Worm (Caenorhabditis elegans) whole organism, L1 larva: ENCODE results near the gene Y75B8A.10.
A peak's percentile ranks its signal among the peaks of the same experiment; 100 is the strongest.

ENCODE experiments used
- aha-1 ChIP-seq: fragments of 150-350 bp; optimal IDR thresholded peaks from 2 replicates; lab custom pipeline; 2014; ENCODE audit warnings: missing biosample characterization, missing genetic modification characterization
- alr-1 ChIP-seq: fragments of 200-800 bp; sonication (Bioruptor generic); optimal IDR thresholded peaks from 2 replicates; lab custom pipeline; 2018; ENCODE audit warnings: borderline replicate concordance, mild to moderate bottlenecking, missing genetic modification characterization, missing compliant biosample characterization
- blmp-1 ChIP-seq: fragments of 150-350 bp; optimal IDR thresholded peaks from 2 replicates; lab custom pipeline; 2014; ENCODE audit warnings: missing biosample characterization, missing genetic modification characterization
- ceh-8 ChIP-seq: fragments of 200-800 bp; sonication (Bioruptor generic); optimal IDR thresholded peaks from 2 replicates; lab custom pipeline; 2018; ENCODE audit warnings: mild to moderate bottlenecking, missing genetic modification characterization, moderate library complexity, missing compliant biosample characterization
- ceh-82 ChIP-seq, 3 experiments: fragments of 150-350 bp in 1 of 3; sonication (generic microtip) in 2 of 3; optimal IDR thresholded peaks; 2 replicates each; lab custom pipeline; 2014 to 2017; ENCODE audit warnings: missing biosample characterization in 3 of 3, missing genetic modification characterization in 3 of 3
- dsc-1 ChIP-seq: sonication (generic microtip); optimal IDR thresholded peaks from 2 replicates; lab custom pipeline; 2016; ENCODE audit warnings: mild to moderate bottlenecking, missing genetic modification characterization, missing compliant biosample characterization
- efl-1 ChIP-seq, 4 experiments: fragments of 150-350 bp; optimal IDR thresholded peaks in 3 of 4; peaks in 1 of 4; 1 replicate in 1 of 4; 2 replicates in 3 of 4; lab custom pipeline; 2014; ENCODE audit warnings: missing biosample characterization in 2 of 4, missing genetic modification characterization in 2 of 4, missing genetic modification reagents in 2 of 4
- egl-13 ChIP-seq: sonication (generic microtip); optimal IDR thresholded peaks from 2 replicates; lab custom pipeline; 2016; ENCODE audit warnings: missing genotype, missing genetic modification reagents, missing genetic modification characterization, missing compliant biosample characterization
- elt-2 ChIP-seq: sonication (generic microtip); optimal IDR thresholded peaks from 2 replicates; lab custom pipeline; 2016; ENCODE audit warnings: missing genetic modification characterization, mild to moderate bottlenecking, inconsistent platforms, missing compliant biosample characterization, missing genetic modification reagents
- elt-3 ChIP-seq, 6 experiments: fragments of 150-350 bp in 1 of 6; sonication (generic microtip); optimal IDR thresholded peaks; 2 replicates each; lab custom pipeline; 2017 to 2018; ENCODE audit warnings: missing biosample characterization in 6 of 6, missing genetic modification characterization in 6 of 6, inconsistent platforms in 1 of 6
- fkh-10 ChIP-seq: sonication (generic microtip); optimal IDR thresholded peaks from 2 replicates; lab custom pipeline; 2017; ENCODE audit warnings: missing biosample characterization, missing genetic modification reagents, missing genetic modification characterization
- fos-1 ChIP-seq: fragments of 150-350 bp; optimal IDR thresholded peaks from 2 replicates; lab custom pipeline; 2014; ENCODE audit warnings: missing biosample characterization, missing genetic modification characterization
- grh-1 ChIP-seq: fragments of 200-800 bp; sonication (Bioruptor generic); IDR thresholded peaks from 2 replicates; pipeline ENCODE4 v1.3.6; 2022; ENCODE audit warnings: missing genetic modification reagents, missing genetic modification characterization, missing compliant biosample characterization
- isw-1 ChIP-seq: fragments of 200-800 bp; sonication (Bioruptor generic); IDR thresholded peaks from 2 replicates; pipeline ENCODE4 v1.3.6; 2022; ENCODE audit warnings: missing genetic modification characterization, missing compliant biosample characterization
- lin-14 ChIP-seq: fragments of 200-800 bp; sonication (Bioruptor generic); optimal IDR thresholded peaks from 2 replicates; lab custom pipeline; 2018; ENCODE audit warnings: mild to moderate bottlenecking, missing genetic modification characterization, moderate library complexity, missing compliant biosample characterization
- lin-35 ChIP-seq, 2 experiments: fragments of 150-350 bp; optimal IDR thresholded peaks; 2 replicates each; lab custom pipeline; 2014; ENCODE audit warnings: missing biosample characterization in 2 of 2, missing genetic modification characterization in 2 of 2, missing genetic modification reagents in 2 of 2
- lsy-2 ChIP-seq, 2 experiments: fragments of 150-350 bp; optimal IDR thresholded peaks; 2 replicates each; lab custom pipeline; 2014; ENCODE audit warnings: missing biosample characterization in 2 of 2, missing genetic modification characterization in 2 of 2
- mab-9 ChIP-seq: fragments of 200-800 bp; sonication (Bioruptor generic); IDR thresholded peaks from 2 replicates; pipeline ENCODE4 v1.3.6; 2022; ENCODE audit warnings: missing genetic modification reagents, missing genetic modification characterization, missing compliant biosample characterization
- mep-1 ChIP-seq: fragments of 150-350 bp; optimal IDR thresholded peaks from 2 replicates; lab custom pipeline; 2014; ENCODE audit warnings: missing biosample characterization, missing genetic modification characterization
- nhr-12 ChIP-seq: sonication (generic microtip); optimal IDR thresholded peaks from 2 replicates; lab custom pipeline; 2017; ENCODE audit warnings: missing biosample characterization, missing genetic modification characterization
- nhr-71 ChIP-seq: sonication (generic microtip); optimal IDR thresholded peaks from 2 replicates; lab custom pipeline; 2016; ENCODE audit warnings: mild to moderate bottlenecking, missing genetic modification characterization, moderate library complexity, missing compliant biosample characterization
- nhr-76 ChIP-seq: sonication (generic microtip); optimal IDR thresholded peaks from 2 replicates; lab custom pipeline; 2017; ENCODE audit warnings: missing biosample characterization, missing genetic modification characterization
- nhr-85 ChIP-seq: sonication (generic microtip); peaks from one replicate; lab custom pipeline; 2016; ENCODE audit warnings: missing genetic modification characterization, inconsistent platforms, missing compliant biosample characterization
- sptf-1 ChIP-seq: fragments of 150-350 bp; optimal IDR thresholded peaks from 2 replicates; lab custom pipeline; 2014; ENCODE audit warnings: missing biosample characterization, missing genetic modification characterization
- tbx-2 ChIP-seq: sonication (generic microtip); optimal IDR thresholded peaks from 2 replicates; lab custom pipeline; 2016; ENCODE audit warnings: missing genetic modification characterization, missing compliant biosample characterization
- unc-62 ChIP-seq: fragments of 150-350 bp; optimal IDR thresholded peaks from 2 replicates; lab custom pipeline; 2014; ENCODE audit warnings: missing biosample characterization, missing genetic modification reagents, missing genetic modification characterization

Y75B8A.10 gene

DNA sequence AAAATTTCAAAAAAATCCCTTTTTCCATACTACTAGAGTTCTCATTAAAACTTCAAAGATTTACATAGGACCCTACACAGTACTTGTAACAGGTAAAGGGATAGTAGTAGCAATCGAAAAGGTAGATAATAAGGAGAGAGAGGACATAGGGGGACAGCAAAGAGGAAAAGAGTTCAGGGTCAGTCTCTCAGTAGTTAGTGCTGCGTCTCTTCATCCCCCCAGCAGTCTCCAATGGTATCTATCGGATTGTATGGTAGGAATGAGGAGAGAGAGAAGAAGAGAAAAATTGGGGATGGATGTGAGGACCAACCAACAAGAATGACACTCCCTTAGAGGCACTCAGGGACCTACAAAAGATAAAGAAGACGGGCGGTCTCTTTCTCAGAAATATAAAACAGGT lies 43.3 kb downstream of the Y75B8A.10 start (continued):
- TF ChIP-seq lin-14 (GFP tag; lab: Kevin White, UChicago) (peak; percentile 47), alr-1 (no peak), unc-62 (GFP tag; lab: Kevin White, UChicago) (no peak), mep-1 (tag; lab: Kevin White, UChicago) (peak; percentile 42), aha-1 (no peak), fkh-10 (no peak), mab-9 (no peak), ceh-82 (tag; optimal IDR thresholded peaks at IDR 0.05; lab: Kevin White, UChicago) (no peak)

DNA sequence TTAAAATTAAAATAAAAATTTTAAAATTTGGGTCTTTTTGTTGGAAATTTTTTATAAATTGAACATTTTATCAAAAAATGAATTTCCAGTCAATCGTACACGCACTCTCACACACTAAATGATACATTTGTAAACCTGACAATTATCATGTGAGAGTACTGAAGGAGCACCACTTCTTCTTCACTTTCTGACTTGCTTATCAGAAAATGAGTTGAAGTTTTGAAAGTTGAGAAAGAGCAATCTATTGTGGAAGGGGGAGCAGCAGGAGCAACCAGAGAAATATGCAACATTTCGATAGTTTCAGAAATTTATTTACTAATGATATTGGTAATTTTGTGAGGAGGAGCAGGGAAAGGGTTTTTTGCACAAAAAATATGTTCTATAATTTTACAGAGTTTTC lies 44.6 kb downstream of the Y75B8A.10 start:
- TF ChIP-seq ceh-8 (GFP tag; lab: Kevin White, UChicago) (no peak), lin-35 (GFP tag; optimal IDR thresholded peaks at IDR 0.05; lab: Kevin White, UChicago) (peak in 1 of 2 experiments; percentile 18), nhr-85 (tag; lab: Kevin White, UChicago) (peak; percentile 52), elt-2 (tag; lab: Kevin White, UChicago) (peak; percentile 25)
- TF ChIP-seq, all 84 proteins: peak for 3

DNA sequence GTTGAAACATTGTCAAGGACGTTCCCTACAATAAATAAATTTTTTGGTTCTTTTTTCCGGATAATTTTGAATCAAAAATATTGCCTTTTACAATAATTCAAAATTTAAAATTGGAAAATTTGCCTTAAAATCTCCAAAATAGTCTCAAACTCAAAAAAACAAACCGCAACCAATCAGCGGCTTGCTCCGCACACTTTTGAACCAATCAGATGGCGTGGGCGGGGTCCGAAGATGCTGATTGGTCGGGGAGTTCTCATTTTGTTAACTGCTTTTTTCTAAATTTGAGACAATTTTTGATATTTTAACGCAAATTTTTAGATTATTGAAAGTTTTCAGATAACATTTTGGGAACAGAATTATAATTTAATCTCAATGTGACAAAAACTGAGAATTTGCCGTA lies 45.3 kb downstream of the Y75B8A.10 start:
- TF ChIP-seq fos-1 (tag; lab: Kevin White, UChicago): no peak
- peak; percentile 15; the same call in 1 of the 2 replicates for TF ChIP-seq mab-9
- TF ChIP-seq, all 84 proteins: peak for 1

DNA sequence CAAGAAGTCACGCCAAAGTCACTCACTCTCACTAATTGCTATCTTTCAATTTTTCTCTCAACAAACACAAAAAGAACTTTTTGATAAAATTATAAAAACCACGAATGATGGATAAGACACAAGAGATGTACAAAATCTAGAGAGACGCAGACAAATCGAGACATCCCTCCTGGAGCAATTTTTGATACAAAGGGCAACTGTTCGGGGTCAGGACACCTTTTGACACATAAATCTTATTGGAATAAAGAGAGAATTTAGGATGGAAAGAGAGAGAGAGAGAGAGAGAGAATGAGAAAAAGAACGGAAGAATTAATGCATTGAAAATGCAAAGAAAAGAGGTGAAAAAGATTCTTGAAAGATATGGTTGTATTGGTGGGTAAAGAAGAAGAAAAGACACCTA lies 45.7 kb downstream of the Y75B8A.10 start:
- TF ChIP-seq nhr-12 (tag; lab: Kevin White, UChicago) (no peak), blmp-1 (peak; percentile 32), lsy-2 (tag; optimal IDR thresholded peaks at IDR 0.05; lab: Kevin White, UChicago) (peak in 1 of 2 experiments; percentile 9), mep-1 (tag; lab: Kevin White, UChicago) (peak; percentile 21), isw-1 (GFP tag; lab: Robert Waterston, UW) (no peak), lin-35 (GFP tag; optimal IDR thresholded peaks at IDR 0.05; lab: Kevin White, UChicago) (peak in 1 of 2 experiments; percentile 3), tbx-2 (tag; lab: Kevin White, UChicago) (no peak), nhr-71 (peak; percentile 35), efl-1 (optimal IDR thresholded peaks at IDR 0.05; lab: Kevin White, UChicago) (no peak), efl-1 (GFP tag; optimal IDR thresholded peaks at IDR 0.05 in 1 of 2; lab: Kevin White, UChicago) (peak in 1 of 2 experiments; percentile 40), lin-14 (GFP tag; lab: Kevin White, UChicago) (peak; percentile 72)
- TF ChIP-seq, all 84 proteins: peak for 7

DNA sequence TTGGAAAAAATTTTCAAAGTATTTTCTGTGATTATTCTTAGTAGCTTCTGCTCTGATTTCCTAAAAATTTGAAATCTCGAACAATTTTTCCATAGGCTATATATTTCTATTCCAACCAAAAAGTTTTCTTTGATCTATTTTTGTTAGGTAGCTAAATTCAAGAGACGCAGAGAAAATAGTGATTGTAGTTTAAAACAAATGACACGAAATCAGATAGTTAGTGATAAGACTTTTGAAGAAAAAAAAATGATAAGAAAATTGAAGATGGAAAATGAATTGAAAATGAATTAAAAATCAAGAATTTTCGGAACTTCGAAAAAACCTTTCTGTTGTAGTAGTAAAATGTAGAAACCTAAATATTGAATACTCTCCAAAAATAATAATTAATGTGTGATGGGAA lies 47.2 kb downstream of the Y75B8A.10 start:
- TF ChIP-seq fkh-10 (no peak), unc-62 (GFP tag; lab: Kevin White, UChicago) (no peak), lin-35 (GFP tag; optimal IDR thresholded peaks at IDR 0.05; lab: Kevin White, UChicago) (peak in 1 of 2 experiments; percentile 6), nhr-76 (no peak), egl-13 (no peak), grh-1 (GFP tag; lab: Robert Waterston, UW) (no peak), elt-3 (tag; optimal IDR thresholded peaks at IDR 0.05; lab: Kevin White, UChicago) (peak in 2 of 6 experiments; percentile 1 to 44), elt-2 (tag; lab: Kevin White, UChicago) (peak; percentile 44), sptf-1 (tag; lab: Kevin White, UChicago) (no peak)

DNA sequence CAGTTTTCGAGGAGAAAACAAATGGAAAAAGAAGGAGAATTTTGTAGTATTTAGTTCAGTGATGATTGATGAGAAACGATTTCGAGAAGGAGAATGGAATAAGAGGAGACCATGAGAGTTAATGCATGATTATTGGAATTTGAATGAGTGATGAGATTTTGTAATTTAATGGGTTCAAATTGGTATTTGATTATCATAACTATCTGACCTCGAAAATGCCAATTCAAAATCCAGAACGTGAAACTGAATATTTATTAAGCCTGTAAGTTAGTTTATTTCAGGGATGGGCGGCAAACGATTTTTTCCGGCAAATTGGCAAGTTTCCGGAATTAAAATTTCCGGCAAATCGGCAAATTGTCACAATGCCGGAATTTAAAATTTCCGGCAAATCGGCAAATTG lies 49.7 kb downstream of the Y75B8A.10 start:
- TF ChIP-seq blmp-1 (peak; percentile 19), lin-14 (GFP tag; lab: Kevin White, UChicago) (no peak), dsc-1 (no peak)
- TF ChIP-seq, all 84 proteins: peak for 1

DNA sequence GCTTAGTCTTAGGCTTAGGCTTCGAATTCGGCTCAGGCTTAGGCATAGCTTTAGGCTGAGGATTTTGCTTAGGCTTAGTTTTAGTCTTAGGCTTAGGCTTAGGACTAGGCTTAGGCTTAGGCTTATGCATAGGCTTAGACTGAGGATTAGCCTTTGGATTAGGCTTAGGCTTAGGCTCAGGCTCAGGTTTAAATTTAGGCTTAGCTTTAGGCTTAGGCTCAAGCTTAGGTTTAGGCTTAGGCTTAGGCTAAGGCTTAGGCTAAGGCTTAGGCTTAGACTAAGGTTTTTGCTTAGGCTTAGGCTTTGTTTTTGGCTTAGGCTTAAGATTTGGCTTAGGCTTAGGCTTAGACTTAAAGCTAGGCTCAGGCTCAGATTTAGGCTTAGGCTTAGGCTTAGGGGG lies 51.1 kb downstream of the Y75B8A.10 start:
- TF ChIP-seq nhr-85 (tag; lab: Kevin White, UChicago) (no peak), efl-1 (optimal IDR thresholded peaks at IDR 0.05; lab: Kevin White, UChicago) (no peak), efl-1 (GFP tag; optimal IDR thresholded peaks at IDR 0.05 in 1 of 2; lab: Kevin White, UChicago) (peak in 1 of 2 experiments; percentile 38)
- TF ChIP-seq, all 84 proteins: peak for 1
